Worm (Caenorhabditis elegans) whole organism, L2 larva: ENCODE data around the gene fbxa-107.

Experiments used
- aly-2 ChIP-seq: fragments of 150-350 bp; optimal IDR thresholded peaks from 2 replicates; lab custom pipeline; 2014; ENCODE audit warnings: missing biosample characterization, missing genetic modification characterization
- ama-1 ChIP-seq: fragments of 150-350 bp; optimal IDR thresholded peaks from 2 replicates; lab custom pipeline; 2018; ENCODE audit warnings: inconsistent platforms
- lin-11 ChIP-seq: fragments of 150-350 bp; sonication (generic microtip); optimal IDR thresholded peaks from 2 replicates; lab custom pipeline; 2014; ENCODE audit warnings: missing biosample characterization, missing genetic modification characterization, inconsistent platforms, mixed read lengths
- lin-39 ChIP-seq: fragments of 150-350 bp; optimal IDR thresholded peaks from 2 replicates; lab custom pipeline; 2014; ENCODE audit warnings: missing biosample characterization, missing genetic modification reagents, missing genetic modification characterization
- nhr-129 ChIP-seq: fragments of 150-350 bp; optimal IDR thresholded peaks from 2 replicates; lab custom pipeline; 2014; ENCODE audit warnings: missing biosample characterization, missing genetic modification characterization
- nhr-23 ChIP-seq: fragments of 150-350 bp; optimal IDR thresholded peaks from 2 replicates; lab custom pipeline; 2014; ENCODE audit warnings: missing biosample characterization, missing genetic modification reagents, missing genetic modification characterization
- nhr-77 ChIP-seq: fragments of 150-350 bp; optimal IDR thresholded peaks from 2 replicates; lab custom pipeline; 2014; ENCODE audit warnings: missing biosample characterization, missing genetic modification characterization
- sma-3 ChIP-seq: sonication (generic microtip); optimal IDR thresholded peaks from 2 replicates; lab custom pipeline; 2016; ENCODE audit warnings: missing genetic modification reagents, missing genetic modification characterization, missing compliant biosample characterization
- sma-9 ChIP-seq, 2 experiments: fragments of 150-350 bp in 1 of 2; sonication (generic microtip) in 1 of 2; optimal IDR thresholded peaks; 2 replicates each; lab custom pipeline; 2014 to 2016; ENCODE audit warnings: missing genetic modification characterization in 2 of 2, mild to moderate bottlenecking in 1 of 2, missing biosample characterization in 1 of 2, missing compliant biosample characterization in 1 of 2, missing genetic modification reagents in 1 of 2, moderate library complexity in 1 of 2
- snpc-4 ChIP-seq: fragments of 150-350 bp; optimal IDR thresholded peaks from 2 replicates; lab custom pipeline; 2014; ENCODE audit warnings: missing biosample characterization, missing genetic modification characterization
- unc-39 ChIP-seq: fragments of 150-350 bp; optimal IDR thresholded peaks from 2 replicates; lab custom pipeline; 2014; ENCODE audit warnings: missing biosample characterization, missing genetic modification characterization
- ztf-11 ChIP-seq: sonication (generic microtip); optimal IDR thresholded peaks from 2 replicates; lab custom pipeline; 2017; ENCODE audit warnings: missing biosample characterization, missing genetic modification characterization
- ztf-4 ChIP-seq: fragments of 150-350 bp; optimal IDR thresholded peaks from 2 replicates; lab custom pipeline; 2014; ENCODE audit warnings: missing biosample characterization, missing genetic modification characterization

DNA sequence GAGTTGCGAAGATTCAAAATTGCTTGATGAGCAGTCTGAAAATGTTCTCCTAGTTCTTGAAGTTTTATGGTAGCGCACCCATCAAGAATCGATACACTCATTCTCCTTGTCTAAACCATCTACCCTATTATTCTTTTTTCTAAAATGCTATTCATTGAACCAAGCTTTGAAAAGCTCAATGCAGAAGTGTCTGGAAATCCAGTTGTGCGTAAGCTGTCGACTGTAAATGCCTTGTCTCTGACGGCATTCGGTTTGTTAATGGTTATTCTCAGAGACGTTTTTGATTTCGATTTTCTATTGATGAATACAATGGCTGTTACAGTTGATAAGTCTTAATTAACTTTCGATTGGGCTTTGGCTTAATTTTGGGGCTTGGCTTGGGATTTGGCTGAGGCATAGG, 38.8 kb downstream of the fbxa-107 start, which contains the start of gene C14A6.12:
- TF ChIP-seq unc-39 (tag; lab: Kevin White, UChicago) (no peak), ama-1 (lab: Kevin White, UChicago) (no peak), lin-39 (no peak), ztf-4 (tag; lab: Kevin White, UChicago) (no peak), nhr-129 (tag; lab: Kevin White, UChicago) (no peak), nhr-23 (tag; lab: Kevin White, UChicago) (no peak), aly-2 (no peak), snpc-4 (tag; lab: Kevin White, UChicago) (no peak), nhr-77 (tag; lab: Kevin White, UChicago) (no peak), sma-3 (GFP tag; lab: Kevin White, UChicago) (no peak), lin-11 (tag; lab: Kevin White, UChicago) (no peak), sma-9 (GFP tag; optimal IDR thresholded peaks at IDR 0.05; lab: Kevin White, UChicago) (no peak), sma-9 (tag; optimal IDR thresholded peaks at IDR 0.05; lab: Kevin White, UChicago) (no peak), ztf-11 (tag; lab: Kevin White, UChicago) (no peak)
